Fruit fly (Drosophila melanogaster) Kc167 (cell line): ENCODE results near the gene COX7A.

ENCODE experiments used
- Myc ChIP-seq: fragments of >200 bp; optimal IDR thresholded peaks from 2 replicates; lab custom pipeline; 2017; ENCODE audit warnings: missing external identifiers
- Sin3A ChIP-seq: fragments of >200 bp; optimal IDR thresholded peaks from 2 replicates; lab custom pipeline; 2018; ENCODE audit warnings: missing external identifiers
- h ChIP-seq: fragments of >200 bp; optimal IDR thresholded peaks from 3 replicates; lab custom pipeline; 2018; ENCODE audit warnings: missing external identifiers
- insv ChIP-seq: fragments of >200 bp; optimal IDR thresholded peaks from 3 replicates; lab custom pipeline; 2018; ENCODE audit warnings: missing external identifiers
- psq ChIP-seq: fragments of >200 bp; optimal IDR thresholded peaks from 2 replicates; lab custom pipeline; 2017; ENCODE audit warnings: missing external identifiers
- ttk ChIP-seq: sonication (Bioruptor generic); optimal IDR thresholded peaks from 2 replicates; lab custom pipeline; 2017; ENCODE audit warnings: missing external identifiers

Gene COX7A

DNA sequence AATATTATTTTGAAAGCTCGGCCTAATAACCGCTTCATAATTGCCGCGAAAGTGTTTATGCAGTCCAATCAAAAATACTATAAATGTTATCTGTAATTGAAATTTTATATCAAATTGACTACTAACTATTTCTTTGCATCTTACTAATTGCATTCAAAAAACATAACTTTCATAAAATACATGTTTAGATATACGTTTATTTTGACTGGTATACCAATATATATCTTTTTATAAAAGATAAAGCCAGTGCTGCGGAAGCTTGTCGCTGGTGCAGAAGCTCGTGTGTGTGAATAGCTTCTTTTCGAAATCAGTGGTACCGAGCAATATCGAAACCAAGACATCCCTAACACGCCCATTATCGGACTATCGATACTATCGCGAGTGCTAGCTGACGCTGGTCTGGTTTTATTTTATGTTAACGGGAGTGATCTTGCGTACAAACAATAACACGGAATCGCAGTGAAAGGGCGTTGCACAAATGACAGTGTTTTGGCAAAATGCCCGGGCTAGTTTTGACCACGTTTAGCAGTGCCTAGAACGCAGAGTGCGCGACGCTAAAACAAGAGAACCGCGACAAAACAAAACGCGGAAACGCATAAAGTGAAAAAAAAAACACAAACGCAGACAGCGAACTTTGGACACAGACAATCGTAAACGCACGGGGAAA lies 8.7 kb upstream of the COX7A start, which contains the start of gene Atg13:
Gene Atg13, plus strand, starts transcription at position 367 of the 667 bp plus-strand sequence.
- TF ChIP-seq psq (lab: Kevin White, UChicago) (no peak), h (lab: Kevin White, UChicago) (no peak), Sin3A (lab: Kevin White, UChicago) (no peak), insv (lab: Kevin White, UChicago) (no peak), Myc (lab: Kevin White, UChicago) (no peak), ttk (no peak)

DNA sequence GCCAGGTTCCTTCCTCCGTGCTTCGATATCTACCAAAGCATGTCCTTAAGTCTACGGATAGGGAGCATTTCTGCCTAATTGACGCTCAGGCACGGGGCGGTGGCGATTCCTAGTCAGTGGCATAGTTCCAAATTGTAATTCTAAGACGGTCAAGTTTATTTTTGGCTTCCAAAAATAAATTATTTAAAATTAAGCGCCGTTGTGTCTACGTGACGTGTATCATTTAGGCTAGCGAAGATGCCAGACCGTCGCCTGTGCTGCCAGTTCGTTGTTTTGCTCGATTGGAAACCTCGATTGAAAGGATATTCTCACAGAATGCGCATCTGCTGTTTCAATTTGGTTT lies 8.2 kb upstream of the COX7A start:
- TF ChIP-seq Sin3A (lab: Kevin White, UChicago) = no peak
- no peak for TF ChIP-seq insv (lab: Kevin White, UChicago)
- TF ChIP-seq psq (lab: Kevin White, UChicago) = no peak
- no peak for TF ChIP-seq ttk
- TF ChIP-seq h (lab: Kevin White, UChicago) = no peak
- TF ChIP-seq Myc (lab: Kevin White, UChicago) = no peak

DNA sequence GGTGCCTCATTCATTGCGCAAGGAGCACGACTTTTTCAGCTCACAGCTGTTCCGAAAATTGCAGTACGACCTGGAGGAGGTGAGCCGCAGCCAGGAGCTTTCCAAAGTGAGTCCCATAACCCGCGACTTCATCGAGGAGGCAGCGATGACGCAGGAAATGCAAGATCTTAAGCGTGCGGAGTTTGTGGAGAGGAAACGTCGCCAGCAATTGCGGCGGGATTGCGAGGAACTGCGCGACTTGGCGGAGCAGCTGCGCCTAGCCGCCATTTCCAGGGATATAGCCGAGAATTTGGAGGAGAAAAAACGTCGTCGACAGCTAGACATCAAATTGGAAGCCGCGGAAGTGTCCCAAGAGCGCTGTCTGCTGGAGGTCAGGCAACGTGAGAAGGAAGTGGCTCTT lies 7.0 kb upstream of the COX7A start:
- TF ChIP-seq psq (lab: Kevin White, UChicago) (no peak), ttk (no peak), Sin3A (lab: Kevin White, UChicago) (no peak), Myc (lab: Kevin White, UChicago) (no peak), insv (lab: Kevin White, UChicago) (no peak), h (lab: Kevin White, UChicago) (no peak)

DNA sequence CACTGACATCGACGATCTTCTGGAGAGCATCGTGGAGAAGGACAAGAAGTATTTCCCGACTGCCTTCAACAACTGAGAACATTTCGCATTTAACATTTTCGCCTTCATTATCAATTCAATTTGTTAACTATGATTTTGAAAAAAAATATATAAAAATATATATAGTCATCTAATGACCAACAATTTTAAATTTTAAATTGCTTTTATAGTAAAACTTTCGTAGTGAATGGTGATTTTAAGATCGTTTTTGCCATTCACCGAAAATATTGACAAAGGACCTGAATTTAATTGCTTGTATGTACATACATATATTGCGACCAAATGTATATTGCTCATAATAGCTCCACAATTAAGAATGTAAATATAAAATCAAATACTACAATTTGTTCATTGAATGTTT lies 6.4 kb upstream of the COX7A start, which contains the start of gene CG7352:
Gene CG7352, plus strand, starts transcription at position 301 of the 400 bp plus-strand sequence.
- no peak for TF ChIP-seq psq (lab: Kevin White, UChicago)
- TF ChIP-seq Sin3A (lab: Kevin White, UChicago) = no peak
- TF ChIP-seq h (lab: Kevin White, UChicago) = no peak
- no peak for TF ChIP-seq ttk
- TF ChIP-seq insv (lab: Kevin White, UChicago) = no peak
- no peak for TF ChIP-seq Myc (lab: Kevin White, UChicago)

DNA sequence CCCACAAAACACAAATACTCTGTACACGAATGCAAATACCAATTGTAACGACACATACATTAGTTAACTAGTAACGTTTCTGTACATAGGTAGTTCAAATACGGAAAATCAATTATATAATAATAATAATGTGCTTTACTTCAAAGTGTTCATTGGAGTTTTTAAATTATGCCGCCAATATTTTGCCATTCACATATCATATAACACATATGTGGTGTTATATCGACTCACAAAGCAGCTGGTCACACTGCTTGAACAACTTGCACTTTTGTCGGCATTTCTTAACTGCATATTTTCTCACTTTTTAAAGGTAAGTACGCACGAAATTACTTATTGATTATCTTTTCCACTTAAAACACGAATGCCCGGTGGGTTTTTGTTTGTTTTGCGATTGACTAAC lies 3.3 kb upstream of the COX7A start, which contains the start of gene DppIII:
Gene DppIII, plus strand, starts transcription at position 227 of the 400 bp plus-strand sequence.
- TF ChIP-seq Myc (lab: Kevin White, UChicago) (no peak), insv (lab: Kevin White, UChicago) (no peak), psq (lab: Kevin White, UChicago) (no peak), ttk (no peak), h (lab: Kevin White, UChicago) (no peak), Sin3A (lab: Kevin White, UChicago) (no peak)

DNA sequence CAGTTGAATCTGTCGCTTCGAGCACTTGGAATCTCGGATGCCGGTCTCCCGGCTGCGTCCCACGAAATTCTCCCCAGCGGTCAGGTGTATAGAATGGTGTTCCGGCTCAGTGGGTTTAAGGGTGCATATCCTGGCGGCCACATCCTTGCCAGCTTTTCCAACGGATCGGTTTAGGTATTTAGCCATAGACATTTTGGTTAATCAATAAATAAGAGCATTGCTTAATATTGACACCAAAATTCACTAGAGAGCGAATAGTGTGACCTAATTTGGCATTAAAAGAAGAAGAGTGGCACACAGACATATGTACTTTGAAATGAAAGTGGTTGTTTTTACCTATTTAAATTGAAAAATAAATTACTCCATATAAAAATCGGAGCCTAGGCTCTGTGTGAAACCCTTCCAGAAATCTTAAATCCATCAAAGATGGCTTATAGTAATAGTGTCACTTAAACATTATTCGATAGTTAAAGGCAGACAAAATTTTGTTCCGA lies 2.5 kb upstream of the COX7A start, which contains the start of the genes PNKP and COX7AL:
Gene PNKP, minus strand, starts transcription at position 266 of the 494 bp plus-strand sequence.
Gene COX7AL, plus strand, starts transcription at position 419 of the 494 bp plus-strand sequence.
- TF ChIP-seq ttk (no peak), Myc (lab: Kevin White, UChicago) (no peak), insv (lab: Kevin White, UChicago) (no peak), Sin3A (lab: Kevin White, UChicago) (no peak), h (lab: Kevin White, UChicago) (no peak), psq (lab: Kevin White, UChicago) (no peak)

DNA sequence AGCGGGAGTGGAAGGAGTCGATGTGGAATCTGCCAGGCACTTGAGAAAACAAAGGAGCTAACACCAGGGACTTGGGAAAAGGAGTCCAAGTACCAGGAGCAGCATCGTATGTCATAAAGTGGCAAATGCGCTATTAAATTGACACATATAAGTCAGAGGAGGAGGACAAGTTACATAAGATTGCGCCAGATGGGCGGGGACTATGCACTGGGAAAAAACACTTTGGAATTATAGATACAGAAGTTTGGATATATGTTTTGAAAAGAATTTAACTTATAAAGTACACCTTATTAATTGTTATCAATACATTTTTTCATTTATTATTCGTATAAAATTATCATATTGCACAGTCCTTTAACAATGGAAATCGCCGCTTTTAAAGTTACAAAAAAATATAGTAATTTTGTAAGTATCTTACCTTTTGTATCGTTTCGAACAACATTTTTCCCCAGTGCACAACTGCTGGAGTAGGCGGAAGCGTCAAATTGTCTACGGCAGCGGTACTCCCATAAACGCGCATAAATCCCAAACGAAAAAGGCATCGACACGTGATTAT lies 4.8 kb downstream of the COX7A start:
- TF ChIP-seq psq (lab: Kevin White, UChicago) (no peak), h (lab: Kevin White, UChicago) (no peak), Sin3A (lab: Kevin White, UChicago) (no peak), insv (lab: Kevin White, UChicago) (no peak), ttk (no peak), Myc (lab: Kevin White, UChicago) (no peak)

DNA sequence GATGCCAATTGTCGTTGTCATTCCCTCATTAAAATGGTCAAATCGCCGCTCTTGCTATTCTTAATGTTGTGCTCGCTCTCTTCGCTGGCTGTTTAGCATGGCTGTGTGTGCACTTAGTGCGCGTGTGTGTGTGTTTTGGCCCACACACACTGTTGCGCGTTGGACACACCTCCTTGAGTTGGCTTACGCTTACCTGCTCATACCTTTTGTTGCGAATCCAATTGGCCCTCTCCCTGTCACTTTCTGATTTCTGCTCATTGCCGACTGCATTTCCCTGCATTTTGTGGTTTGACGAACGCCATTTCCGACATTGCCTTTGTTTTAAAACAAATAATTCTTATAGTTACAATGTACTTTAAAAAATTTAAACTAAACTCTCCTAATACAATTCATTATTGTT lies 5.9 kb downstream of the COX7A start:
- TF ChIP-seq ttk = no peak
- TF ChIP-seq h (lab: Kevin White, UChicago) = no peak
- TF ChIP-seq psq (lab: Kevin White, UChicago) = no peak
- TF ChIP-seq insv (lab: Kevin White, UChicago) = no peak
- no peak for TF ChIP-seq Myc (lab: Kevin White, UChicago)
- no peak for TF ChIP-seq Sin3A (lab: Kevin White, UChicago)

DNA sequence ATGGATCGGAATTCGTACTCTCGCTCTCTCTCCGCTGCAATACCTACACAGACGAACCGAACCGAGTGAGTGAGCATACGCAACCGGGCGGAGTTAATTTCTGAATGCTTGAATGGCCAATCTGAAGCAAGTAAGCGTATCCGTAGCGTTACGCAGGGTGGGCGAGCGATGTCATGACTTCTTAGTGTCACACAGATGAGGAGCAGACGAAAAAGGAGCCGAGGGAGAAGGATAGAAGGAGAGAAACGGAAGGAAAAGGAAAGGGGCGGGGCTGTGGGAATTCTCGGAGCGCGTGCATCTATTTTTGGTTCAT lies 6.4 kb downstream of the COX7A start:
- TF ChIP-seq h (lab: Kevin White, UChicago) (no peak), psq (lab: Kevin White, UChicago) (no peak), Sin3A (lab: Kevin White, UChicago) (no peak), ttk (no peak), Myc (lab: Kevin White, UChicago) (no peak), insv (lab: Kevin White, UChicago) (no peak)

DNA sequence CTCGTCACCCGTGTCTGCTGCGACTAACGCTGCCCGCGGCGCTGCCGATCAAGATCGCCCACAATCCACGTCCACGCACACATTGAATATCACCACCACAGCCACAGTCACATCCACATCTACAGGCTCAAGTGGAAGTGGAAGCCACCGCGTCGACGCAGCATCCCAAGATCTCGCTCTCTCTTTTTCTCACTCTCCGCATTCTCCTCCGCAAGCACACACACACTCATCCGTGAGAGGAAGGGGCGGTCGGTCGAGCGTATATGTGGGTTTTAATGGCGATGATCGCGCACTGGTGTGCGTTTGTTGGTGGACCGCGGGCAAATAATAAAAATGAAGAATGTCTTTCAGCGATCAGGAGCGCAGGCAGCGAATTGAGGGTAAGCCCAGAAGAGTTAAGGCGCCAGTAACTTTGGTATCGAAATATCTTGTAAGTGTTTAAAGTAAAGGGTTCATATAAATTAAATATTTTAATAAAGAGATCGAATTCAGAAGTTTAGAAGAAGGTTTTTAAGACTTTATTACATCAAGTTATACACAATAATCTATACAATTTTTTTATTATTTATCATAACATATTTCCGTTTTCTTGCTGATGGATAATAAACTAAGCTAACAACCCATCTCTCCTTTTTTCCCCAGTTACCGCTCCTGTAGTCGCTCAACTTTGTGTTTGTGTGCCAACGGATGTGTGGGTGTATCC lies 6.9 kb downstream of the COX7A start, which contains the start of gene Poxm:
Gene Poxm, minus strand, starts transcription at position 25 of the 703 bp plus-strand sequence.
- TF ChIP-seq ttk (no peak), insv (lab: Kevin White, UChicago) (no peak), Myc (lab: Kevin White, UChicago) (no peak), psq (lab: Kevin White, UChicago) (no peak), h (lab: Kevin White, UChicago) (no peak), Sin3A (lab: Kevin White, UChicago) (no peak)

DNA sequence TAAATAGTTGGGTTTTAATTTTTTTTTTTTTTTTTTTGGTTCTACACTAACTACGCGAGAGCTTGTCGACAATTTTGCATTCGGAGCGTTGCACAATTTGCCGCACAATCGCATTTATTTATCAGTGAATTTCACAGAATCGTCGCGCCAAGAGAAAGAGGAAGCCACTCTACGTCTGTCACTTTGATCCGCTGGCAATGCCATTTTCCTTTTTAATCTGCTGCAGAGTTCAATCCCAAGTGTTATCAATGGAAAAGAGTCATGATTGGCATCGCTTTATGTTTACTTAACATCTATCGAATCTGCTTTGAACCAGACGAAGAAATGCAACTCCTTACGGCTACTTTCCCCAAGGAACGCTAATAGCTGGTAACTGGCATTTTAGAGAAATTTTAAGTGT lies 11.2 kb downstream of the COX7A start:
- TF ChIP-seq insv (lab: Kevin White, UChicago) = no peak
- TF ChIP-seq h (lab: Kevin White, UChicago) = no peak
- TF ChIP-seq Sin3A (lab: Kevin White, UChicago) = no peak
- no peak for TF ChIP-seq psq (lab: Kevin White, UChicago)
- no peak for TF ChIP-seq Myc (lab: Kevin White, UChicago)
- TF ChIP-seq ttk = no peak
